Fruit fly (Drosophila melanogaster): ENCODE measurements around the gene hdm.

Gene hdm

DNA sequence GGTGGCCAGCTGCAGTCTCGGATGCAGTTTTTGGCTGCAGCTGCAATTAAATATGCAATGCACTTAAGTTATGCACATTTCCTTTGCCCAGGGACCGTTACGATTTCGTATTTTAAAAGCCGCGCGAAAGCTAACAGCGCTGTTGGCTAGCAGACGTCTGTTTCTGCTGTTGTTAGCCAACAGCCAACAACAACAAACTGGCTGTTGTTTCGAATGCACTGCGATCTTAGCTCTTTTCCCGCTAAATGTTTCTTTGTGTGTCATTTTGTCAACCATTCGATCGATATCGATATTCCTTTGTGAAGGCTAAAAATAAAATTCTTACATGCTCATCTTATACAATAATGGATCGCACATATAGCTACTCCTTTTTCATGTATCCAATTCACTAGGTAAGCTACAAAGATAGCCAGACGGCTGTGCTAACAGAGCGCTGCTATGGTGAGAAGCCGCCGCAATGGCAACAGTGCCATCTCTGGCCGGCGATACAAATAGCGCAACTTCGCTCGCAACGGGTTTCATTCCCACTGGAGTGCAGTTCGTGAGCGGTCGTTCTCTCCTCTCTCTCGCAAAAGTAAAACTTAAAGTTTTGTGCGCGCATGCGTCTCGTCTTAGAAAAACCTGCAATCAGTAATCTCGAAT lies 49.4 kb upstream of the hdm start (continued):
- TF ChIP-seq Sry-δ (GFP tag; optimal IDR thresholded peaks at IDR 0.05) (peak; percentile 14), Doc3 (GFP tag; IDR thresholded peaks at IDR 0.05; ENCODE audit: partially characterized antibody) (no peak), CG10147 (GFP tag; optimal IDR thresholded peaks at IDR 0.05) (peak; percentile 20), sens (GFP tag) (peak; percentile 48), Chrac-16 (GFP tag; optimal IDR thresholded peaks at IDR 0.05) (no peak), CG18764 (GFP tag; optimal IDR thresholded peaks at IDR 0.05) (no peak), CG14441 (GFP tag; IDR thresholded peaks at IDR 0.05) (no peak), CG7987 (GFP tag; optimal IDR thresholded peaks at IDR 0.05) (no peak), tna (GFP tag; IDR thresholded peaks at IDR 0.05; ENCODE audit: partially characterized antibody) (no peak), Optix (GFP tag; IDR thresholded peaks at IDR 0.05) (0 out of 3 replicates have a peak, but pooled peaks have one; percentile 18), BEAF-32 (GFP tag; optimal IDR thresholded peaks at IDR 0.05) (peak; percentile 45), CoRest (tag; optimal IDR thresholded peaks at IDR 0.05) (peak; percentile 36), Spps (tag; optimal IDR thresholded peaks at IDR 0.05) (no peak), CG7839 (tag; optimal IDR thresholded peaks at IDR 0.05) (peak; percentile 0), Max (GFP tag; optimal IDR thresholded peaks at IDR 0.05) (no peak), row (GFP tag; IDR thresholded peaks at IDR 0.05) (peak; percentile 84), CG12659 (GFP tag; optimal IDR thresholded peaks at IDR 0.05) (peak; percentile 3), CG2678 (tag; optimal IDR thresholded peaks at IDR 0.05) (no peak), onecut (GFP tag; IDR thresholded peaks at IDR 0.05) (no peak), dysf (GFP tag; IDR thresholded peaks at IDR 0.05) (no peak), CG12391 (tag; optimal IDR thresholded peaks at IDR 0.05) (peak; percentile 14), HmgZ (tag; optimal IDR thresholded peaks at IDR 0.05) (peak; percentile 11), CG17568 (GFP tag; optimal IDR thresholded peaks at IDR 0.05) (no peak), Stat92E (GFP tag; optimal IDR thresholded peaks at IDR 0.05) (no peak), Aef1 (GFP tag; IDR thresholded peaks at IDR 0.05) (no peak; the same call in 2 of the 3 replicates), Tbp (GFP tag; optimal IDR thresholded peaks at IDR 0.05) (peak; percentile 88), CG30403 (GFP tag; optimal IDR thresholded peaks at IDR 0.05) (peak; percentile 21), insv (GFP tag; optimal IDR thresholded peaks at IDR 0.05) (peak in 1 of 2 experiments; percentile 32), CG2120 (GFP tag; optimal IDR thresholded peaks at IDR 0.05) (peak; percentile 14), Fer1 (GFP tag; optimal IDR thresholded peaks at IDR 0.05) (peak; percentile 30), kay (GFP tag; optimal IDR thresholded peaks at IDR 0.05) (no peak), dm (GFP tag; optimal IDR thresholded peaks at IDR 0.05) (no peak), CG2875 (GFP tag; optimal IDR thresholded peaks at IDR 0.05) (no peak), Scr (GFP tag; IDR thresholded peaks at IDR 0.05; ENCODE audit: partially characterized antibody) (peak; percentile 32; the same call in 1 of the 2 replicates), ash1 (GFP tag; optimal IDR thresholded peaks at IDR 0.05) (no peak), Hr51 (GFP tag; optimal IDR thresholded peaks at IDR 0.05) (no peak), CG4424 (GFP tag; optimal IDR thresholded peaks at IDR 0.05) (peak; percentile 16), CG4360 (GFP tag; IDR thresholded peaks at IDR 0.05) (peak; percentile 80), CG16813 (GFP tag; IDR thresholded peaks at IDR 0.05; ENCODE audit: partially characterized antibody) (no peak), Sry-β (GFP tag; optimal IDR thresholded peaks at IDR 0.05) (peak; percentile 96), hkb (optimal IDR thresholded peaks at IDR 0.05) (peak; percentile 89), hkb (GFP tag; IDR thresholded peaks at IDR 0.05) (no peak), stc (GFP tag; IDR thresholded peaks at IDR 0.05) (no peak), CG14710 (tag; optimal IDR thresholded peaks at IDR 0.05) (peak; percentile 19), pfk (GFP tag; optimal IDR thresholded peaks at IDR 0.05) (no peak), CG10979 (tag; optimal IDR thresholded peaks at IDR 0.05) (no peak), CG11723 (GFP tag; optimal IDR thresholded peaks at IDR 0.05) (no peak), wor (GFP tag; IDR thresholded peaks at IDR 0.05) (no peak), CG2116 (GFP tag; optimal IDR thresholded peaks at IDR 0.05) (peak; percentile 83)
